Worm (Caenorhabditis elegans): ENCODE measurements around the gene vms-1.

ce11 chrIII:8080165-8080738 is 8.1 kb upstream of the vms-1 start, which contains the start of the genes dcr-1 and apc-2:
- TF ChIP-seq elt-3 (tag; optimal IDR thresholded peaks at IDR 0.05) (no peak), ceh-9 (tag; optimal IDR thresholded peaks at IDR 0.05) (no peak), ZK546.5 (tag; optimal IDR thresholded peaks at IDR 0.05) (no peak), eor-1 (tag; optimal IDR thresholded peaks at IDR 0.05) (no peak), pha-4 (tag; optimal IDR thresholded peaks at IDR 0.05) (no peak), skn-1 (tag; optimal IDR thresholded peaks at IDR 0.05) (no peak), nhr-23 (tag; optimal IDR thresholded peaks at IDR 0.05) (no peak), unc-62 (GFP tag; optimal IDR thresholded peaks at IDR 0.05) (no peak), nhr-76 (tag; optimal IDR thresholded peaks at IDR 0.05) (no peak), ztf-4 (tag; optimal IDR thresholded peaks at IDR 0.05) (no peak)

Data from whole organism, L3 larva.